Worm (Caenorhabditis elegans): Measurements from ENCODE around the gene spe-51.
"Not testable (repeated sequence)": the region's sequence is repeated elsewhere in the genome, so short reads cannot be mapped to it uniquely, and the experiment has no call there.

- TF ChIP-seq R02D3.7 (tag; optimal IDR thresholded peaks at IDR 0.05) = peak; percentile 76
- not testable (repeated sequence) for TF ChIP-seq snpc-4 (tag; optimal IDR thresholded peaks at IDR 0.05); sea-2 (GFP tag; optimal IDR thresholded peaks at IDR 0.05); unc-62 (GFP tag; optimal IDR thresholded peaks at IDR 0.05); unc-39 (tag; optimal IDR thresholded peaks at IDR 0.05); zag-1 (tag; optimal IDR thresholded peaks at IDR 0.05); ama-1 (optimal IDR thresholded peaks at IDR 0.05); ceh-9 (tag; optimal IDR thresholded peaks at IDR 0.05); fos-1 (tag; optimal IDR thresholded peaks at IDR 0.05); nhr-76 (tag; optimal IDR thresholded peaks at IDR 0.05)
- peak; percentile 73 for TF ChIP-seq elt-2 (tag; optimal IDR thresholded peaks at IDR 0.05)
- peak; percentile 0 for TF ChIP-seq ztf-4 (tag; optimal IDR thresholded peaks at IDR 0.05)
- peak; percentile 58 for TF ChIP-seq nfya-1 (tag; optimal IDR thresholded peaks at IDR 0.05; ENCODE audit: insufficient read depth)
Measured at ce11 chrIV:4725478-4725920, 32.9 kb downstream of the spe-51 start.
